Worm (Caenorhabditis elegans): Measurements from ENCODE around the gene Y5H2B.3.

Y5H2B.3 gene

DNA sequence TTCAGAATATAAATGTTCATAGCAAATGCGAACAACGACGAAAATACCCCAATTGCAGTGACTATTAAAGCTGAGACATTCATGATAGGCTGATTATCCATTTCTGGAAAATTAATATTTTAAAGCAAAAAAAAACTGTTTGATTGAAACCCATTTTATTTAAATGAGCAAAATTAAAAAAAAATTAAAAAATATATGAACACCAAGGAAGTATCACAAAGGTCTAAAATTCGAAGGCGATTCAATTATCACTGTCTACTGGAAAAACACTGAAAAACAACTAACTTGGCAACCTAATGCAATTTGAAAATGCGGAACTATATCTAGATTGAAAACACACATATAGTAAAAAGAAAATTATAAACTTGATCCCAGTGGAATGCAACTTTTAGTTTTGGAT, 3.0 kb downstream of the Y5H2B.3 start, which contains the start of gene srbc-42:
TSS of gene srbc-42 (minus strand) at position 101 of the 400 bp plus-strand sequence.
- TF ChIP-seq ceh-40 (GFP tag; IDR thresholded peaks at IDR 0.05) (no peak), ztf-6 (GFP tag; IDR thresholded peaks at IDR 0.05) (no peak), ccch-3 (GFP tag; optimal IDR thresholded peaks at IDR 0.05) (no peak), F52B5.7 (tag; optimal IDR thresholded peaks at IDR 0.05) (no peak), zim-3 (tag; optimal IDR thresholded peaks at IDR 0.05) (no peak), ZK185.1 (tag; optimal IDR thresholded peaks at IDR 0.05; ENCODE audit: poor library complexity, severe bottlenecking) (no peak), attf-5 (GFP tag; optimal IDR thresholded peaks at IDR 0.05) (no peak), hlh-26 (GFP tag; conservative IDR thresholded peaks at IDR 0.05) (no peak)

DNA sequence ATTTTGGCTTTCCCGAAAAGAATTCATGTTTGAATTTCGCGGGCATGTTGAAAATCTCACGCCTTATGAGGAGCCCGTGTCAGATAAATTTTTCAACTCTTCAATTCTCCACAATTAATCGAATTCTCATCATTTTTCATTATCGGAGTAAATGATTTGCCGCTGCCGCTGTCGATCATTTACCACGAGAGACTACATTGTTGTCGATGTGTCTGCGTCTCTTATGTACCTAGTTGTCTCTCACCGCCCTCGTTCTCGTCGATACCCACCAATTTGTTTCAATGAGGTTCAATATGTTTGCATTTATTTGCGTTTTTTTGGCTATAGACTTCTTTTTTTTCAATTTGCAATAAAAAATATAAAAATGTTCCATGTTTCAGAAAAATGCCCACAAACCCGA, 4.0 kb downstream of the Y5H2B.3 start, which contains the start of gene nhr-13:
TSS of gene nhr-13 (plus strand) at position 369 of the 400 bp plus-strand sequence.
- TF ChIP-seq repo-1 (tag; optimal IDR thresholded peaks at IDR 0.05): no peak
- peak; percentile 92 for TF ChIP-seq hmg-1.2 (GFP tag; IDR thresholded peaks at IDR 0.05)
- peak; percentile 47 for TF ChIP-seq nhr-80 (tag; optimal IDR thresholded peaks at IDR 0.05)

ce11 chrV:2199594-2199993, 11.5 kb downstream of the Y5H2B.3 start:
- TF ChIP-seq lin-26 (GFP tag; IDR thresholded peaks at IDR 0.05) (no peak), snpc-1.1 (tag; optimal IDR thresholded peaks at IDR 0.05; ENCODE audit: insufficient read depth) (peak; percentile 37), F52B5.7 (tag; optimal IDR thresholded peaks at IDR 0.05) (no peak), rpc-1 (optimal IDR thresholded peaks at IDR 0.05) (no peak), rpc-1 (tag; optimal IDR thresholded peaks at IDR 0.05) (no peak), snpc-4 (GFP tag; optimal IDR thresholded peaks at IDR 0.05) (no peak), snpc-4 (tag; optimal IDR thresholded peaks at IDR 0.05) (peak in 2 of 4 experiments; percentile 81 to 90), ceh-27 (GFP tag; optimal IDR thresholded peaks at IDR 0.05) (no peak), zfh-2 (GFP tag; conservative IDR thresholded peaks at IDR 0.05) (0 out of 2 replicates have a peak, but pooled peaks have one; percentile 12), atf-7 (tag; optimal IDR thresholded peaks at IDR 0.05) (no peak), hsf-1 (GFP tag; IDR thresholded peaks at IDR 0.05) (no peak), nfyb-1 (GFP tag; IDR thresholded peaks at IDR 0.05) (0 out of 2 replicates have a peak, but pooled peaks have one; percentile 39), F37B4.10 (GFP tag; IDR thresholded peaks at IDR 0.05) (0 out of 2 replicates have a peak, but pooled peaks have one; percentile 72), B0035.1 (tag; optimal IDR thresholded peaks at IDR 0.05) (no peak)

DNA sequence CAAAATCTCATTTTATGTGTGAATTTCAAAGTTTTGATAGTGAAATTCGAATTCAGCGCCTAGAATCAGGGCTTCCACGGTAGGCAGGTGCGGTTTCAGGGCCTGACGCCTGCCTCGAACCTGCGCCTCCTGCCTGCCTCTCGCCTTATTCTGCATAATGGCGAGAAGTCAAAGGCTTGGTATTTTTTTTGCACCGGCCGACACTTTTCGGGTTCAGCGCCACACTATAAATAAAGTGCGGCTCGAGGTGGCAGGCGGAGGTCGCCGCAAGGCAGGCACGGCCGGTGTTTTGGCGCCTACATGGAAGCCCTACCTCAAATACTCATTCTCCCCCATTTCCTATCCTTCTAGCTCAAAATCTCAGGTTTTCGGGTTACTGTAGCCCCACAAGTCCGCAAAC, 12.3 kb downstream of the Y5H2B.3 start:
- TF ChIP-seq hlh-12 (tag; optimal IDR thresholded peaks at IDR 0.05) (no peak), zfh-2 (GFP tag; conservative IDR thresholded peaks at IDR 0.05) (peak; percentile 63)

ce11 chrV:2201240-2201639, 13.1 kb downstream of the Y5H2B.3 start, which contains the start of gene cyp-32B1:
Gene cyp-32B1 (minus strand): TSS chrV:2201415.
- TF ChIP-seq F57A8.1 (GFP tag; optimal IDR thresholded peaks at IDR 0.05): no peak
- no peak for TF ChIP-seq ekl-4 (GFP tag; IDR thresholded peaks at IDR 0.05)
- no peak for TF ChIP-seq ZK185.1 (tag; optimal IDR thresholded peaks at IDR 0.05; ENCODE audit: poor library complexity, severe bottlenecking)
- TF ChIP-seq nhr-80 (tag; optimal IDR thresholded peaks at IDR 0.05): peak; percentile 24

ce11 chrV:2204080-2204479, 16.0 kb downstream of the Y5H2B.3 start, which contains the start of gene cyp-33C12:
Gene cyp-33C12 (minus strand): TSS chrV:2204400.
- TF ChIP-seq atf-7 (tag; optimal IDR thresholded peaks at IDR 0.05) (no peak), B0336.3 (GFP tag; IDR thresholded peaks at IDR 0.05) (no peak), nfyb-1 (GFP tag; IDR thresholded peaks at IDR 0.05) (no peak), akir-1 (GFP tag; optimal IDR thresholded peaks at IDR 0.05) (no peak), ztf-18 (tag; optimal IDR thresholded peaks at IDR 0.05) (no peak), lin-35 (GFP tag; optimal IDR thresholded peaks at IDR 0.05) (no peak), cebp-1 (GFP tag; IDR thresholded peaks at IDR 0.05) (no peak), cebp-1 (tag; optimal IDR thresholded peaks at IDR 0.05) (no peak), somi-1 (GFP tag; optimal IDR thresholded peaks at IDR 0.05) (no peak), K11D2.4 (GFP tag; IDR thresholded peaks at IDR 0.05) (no peak), Y79H2A.3 (GFP tag; conservative IDR thresholded peaks at IDR 0.05) (no peak), sea-2 (GFP tag; IDR thresholded peaks at IDR 0.05) (no peak), Y67H2A.10 (GFP tag; conservative IDR thresholded peaks at IDR 0.05) (no peak), him-1 (tag; optimal IDR thresholded peaks at IDR 0.05) (no peak), attf-3 (GFP tag; conservative IDR thresholded peaks at IDR 0.05) (no peak), B0261.1 (tag; optimal IDR thresholded peaks at IDR 0.05) (no peak), snpc-4 (GFP tag; optimal IDR thresholded peaks at IDR 0.05) (no peak), snpc-4 (tag; optimal IDR thresholded peaks at IDR 0.05) (no peak), zfh-2 (GFP tag; conservative IDR thresholded peaks at IDR 0.05) (no peak)

All from whole organism, young adult.